Worm (Caenorhabditis elegans) whole organism, young adult: ENCODE results near the gene str-254.

Source experiments
- B0261.1 ChIP-seq: sonication (generic microtip); optimal IDR thresholded peaks from 2 replicates; lab custom pipeline; 2016; ENCODE audit warnings: mild to moderate bottlenecking, missing genetic modification characterization, moderate library complexity, missing compliant biosample characterization
- F33H1.4 ChIP-seq: fragments of 200-800 bp; sonication (Bioruptor generic); IDR thresholded peaks from 2 replicates; pipeline ENCODE4 v1.3.6; 2022; ENCODE audit warnings: missing genetic modification reagents, missing genetic modification characterization, missing compliant biosample characterization
- F57A8.1 ChIP-seq: fragments of 200-800 bp; sonication (Bioruptor generic); optimal IDR thresholded peaks from 2 replicates; lab custom pipeline; 2018; ENCODE audit warnings: mild to moderate bottlenecking, missing genetic modification characterization, moderate library complexity, missing compliant biosample characterization
- K11D2.4 ChIP-seq: fragments of 200-800 bp; sonication (Bioruptor generic); IDR thresholded peaks from 2 replicates; pipeline ENCODE4 v1.3.6; 2022; ENCODE audit warnings: missing genetic modification reagents, missing genetic modification characterization, missing compliant biosample characterization
- ama-1 ChIP-seq, 3 experiments: fragments of 150-350 bp in 1 of 3; sonication (generic microtip) in 2 of 3; optimal IDR thresholded peaks; 2 replicates each; lab custom pipeline; 2014 to 2018; ENCODE audit warnings: missing biosample characterization in 2 of 3, missing genetic modification characterization in 2 of 3, missing genetic modification reagents in 2 of 3
- cebp-1 ChIP-seq, 2 experiments: fragments of 200-800 bp in 1 of 2; sonication (Bioruptor generic) in 1 of 2; sonication (generic microtip) in 1 of 2; IDR thresholded peaks in 1 of 2; optimal IDR thresholded peaks in 1 of 2; 2 replicates each; pipeline versions ENCODE4 v1.3.6 to Lab custom; 2017 to 2022; ENCODE audit warnings: missing compliant biosample characterization in 2 of 2, missing genetic modification characterization in 2 of 2, mild to moderate bottlenecking in 1 of 2, missing genetic modification reagents in 1 of 2, moderate library complexity in 1 of 2
- dpl-1 ChIP-seq: fragments of 150-350 bp; optimal IDR thresholded peaks from 2 replicates; lab custom pipeline; 2014; ENCODE audit warnings: missing biosample characterization, missing genetic modification reagents, missing genetic modification characterization
- him-1 ChIP-seq: sonication (generic microtip); optimal IDR thresholded peaks from 2 replicates; lab custom pipeline; 2016; ENCODE audit warnings: missing genotype, missing genetic modification reagents, missing genetic modification characterization, missing compliant biosample characterization
- mel-28 ChIP-seq: sonication (generic microtip); optimal IDR thresholded peaks from 2 replicates; lab custom pipeline; 2016; ENCODE audit warnings: borderline replicate concordance, mild to moderate bottlenecking, missing genetic modification characterization, missing compliant biosample characterization
- nhr-120 ChIP-seq: fragments of 200-800 bp; sonication (Bioruptor generic); IDR thresholded peaks from 2 replicates; pipeline ENCODE4 v1.3.6; 2022; ENCODE audit warnings: missing genetic modification characterization, missing compliant biosample characterization
- snpc-1.1 ChIP-seq: sonication (generic microtip); optimal IDR thresholded peaks from 2 replicates; lab custom pipeline; 2017; ENCODE audit warnings: missing genetic modification characterization, mild to moderate bottlenecking, missing compliant biosample characterization, antibody characterized with exemption, moderate library complexity, missing genotype, missing genetic modification reagents; ENCODE audit not compliant: insufficient read depth
- unc-130 ChIP-seq: sonication (generic microtip); optimal IDR thresholded peaks from 2 replicates; lab custom pipeline; 2016; ENCODE audit warnings: missing genetic modification reagents, missing genetic modification characterization, missing compliant biosample characterization
- unc-62 ChIP-seq: fragments of 150-350 bp; optimal IDR thresholded peaks from 2 replicates; lab custom pipeline; 2014; ENCODE audit warnings: missing biosample characterization, missing genetic modification reagents, missing genetic modification characterization
- ztf-22 ChIP-seq: fragments of 200-800 bp; sonication (Bioruptor generic); optimal IDR thresholded peaks from 2 replicates; lab custom pipeline; 2018; ENCODE audit warnings: mild to moderate bottlenecking, missing genetic modification characterization, moderate library complexity, missing compliant biosample characterization

ce11 chrV:16120499-16120898 is 32.8 kb downstream of the str-254 start:
- no peak for TF ChIP-seq nhr-120 (GFP tag; lab: Robert Waterston, UW)
- no peak for TF ChIP-seq ama-1 (optimal IDR thresholded peaks at IDR 0.05; lab: Kevin White, UChicago)
- no peak for TF ChIP-seq ama-1 (GFP tag; optimal IDR thresholded peaks at IDR 0.05; lab: Kevin White, UChicago)
- TF ChIP-seq cebp-1 (GFP tag; IDR thresholded peaks at IDR 0.05; lab: Robert Waterston, UW): no peak
- TF ChIP-seq cebp-1 (tag; optimal IDR thresholded peaks at IDR 0.05; lab: Kevin White, UChicago): peak; percentile 86
- TF ChIP-seq mel-28 (tag; lab: Kevin White, UChicago): no peak
- no peak for TF ChIP-seq snpc-1.1 (tag; lab: Kevin White, UChicago)
- no peak for TF ChIP-seq F57A8.1 (GFP tag; lab: Kevin White, UChicago)
- TF ChIP-seq dpl-1 (GFP tag; lab: Kevin White, UChicago): no peak
- no peak for TF ChIP-seq B0261.1 (tag; lab: Kevin White, UChicago)
- TF ChIP-seq F33H1.4 (GFP tag; lab: Robert Waterston, UW): no peak
- TF ChIP-seq unc-130 (GFP tag; lab: Kevin White, UChicago): no peak
- no peak for TF ChIP-seq ztf-22
- TF ChIP-seq him-1 (tag; lab: Kevin White, UChicago): no peak
- no peak for TF ChIP-seq unc-62
- TF ChIP-seq K11D2.4 (GFP tag; lab: Robert Waterston, UW): no peak
